Worm (Caenorhabditis elegans): ENCODE data around the gene best-4.

DNA sequence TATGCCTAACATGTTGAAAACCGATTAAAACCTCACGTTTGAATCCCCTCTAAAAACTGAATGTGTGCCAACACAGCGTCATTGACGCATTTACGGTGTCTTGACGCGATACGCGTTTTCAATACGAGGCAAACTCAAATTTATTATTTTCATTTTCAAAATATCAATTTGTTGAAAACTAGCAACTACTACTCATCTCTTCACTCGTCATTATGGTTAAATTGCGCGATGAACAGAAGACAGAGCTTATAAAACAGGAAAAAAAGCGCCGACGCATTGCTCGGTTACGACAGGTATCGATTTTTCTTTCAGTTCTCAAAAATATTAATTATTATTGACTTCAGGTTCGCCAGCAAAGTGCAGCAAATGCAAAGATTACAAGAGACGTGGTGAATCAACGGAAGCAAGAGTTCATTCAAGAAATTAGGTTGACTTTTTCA lies 12.9 kb upstream of the best-4 start, which contains the start of gene enee-1:
- no peak for TF ChIP-seq elt-3 (tag; optimal IDR thresholded peaks at IDR 0.05)
- no peak for TF ChIP-seq snpc-4 (tag; optimal IDR thresholded peaks at IDR 0.05)
- no peak for TF ChIP-seq nhr-76 (tag; optimal IDR thresholded peaks at IDR 0.05)
- peak; percentile 77 for TF ChIP-seq lin-13 (tag; optimal IDR thresholded peaks at IDR 0.05)
- no peak for TF ChIP-seq ham-2 (GFP tag; optimal IDR thresholded peaks at IDR 0.05)
- no peak for TF ChIP-seq flh-1 (GFP tag; optimal IDR thresholded peaks at IDR 0.05)
- no peak for TF ChIP-seq mls-2 (tag; optimal IDR thresholded peaks at IDR 0.05)
- peak; percentile 62 for TF ChIP-seq ces-1 (GFP tag; optimal IDR thresholded peaks at IDR 0.05)
- no peak for TF ChIP-seq blmp-1 (tag; optimal IDR thresholded peaks at IDR 0.05)
- peak; percentile 53 for TF ChIP-seq lsy-2 (tag; optimal IDR thresholded peaks at IDR 0.05)
- TF ChIP-seq nhr-237 (tag; optimal IDR thresholded peaks at IDR 0.05), result peak; percentile 59
- TF ChIP-seq mab-5 (tag; optimal IDR thresholded peaks at IDR 0.05), result no peak
